Fruit fly (Drosophila melanogaster) whole organism, pupa: ENCODE results near the gene spn-A.
A peak's percentile ranks its signal among the peaks of the same experiment; 100 is the strongest.

ENCODE experiments used
- CG10348 ChIP-seq: fragments of 200-800 bp; sonication (Bioruptor generic); IDR thresholded peaks from 2 replicates; pipeline ENCODE4 v1.3.6; 2022; ENCODE audit warnings: missing biosample characterization, missing genetic modification characterization
- CG12605 ChIP-seq: fragments of 200-800 bp; sonication (Bioruptor generic); IDR thresholded peaks from 2 replicates; pipeline ENCODE4 v1.3.6; 2022; ENCODE audit warnings: missing biosample characterization, missing genetic modification characterization
- CG13204 ChIP-seq: fragments of 200-800 bp; sonication (Bioruptor generic); optimal IDR thresholded peaks from 2 replicates; lab custom pipeline; 2018; ENCODE audit warnings: missing biosample characterization, mild to moderate bottlenecking, missing genetic modification characterization, moderate library complexity
- CG14655 ChIP-seq: fragments of 200-800 bp; sonication (Bioruptor generic); optimal IDR thresholded peaks from 3 replicates; lab custom pipeline; 2017; ENCODE audit warnings: mild to moderate bottlenecking, missing biosample characterization, missing genetic modification reagents, missing genetic modification characterization
- CG15710 ChIP-seq: fragments of 200-800 bp; sonication (Bioruptor generic); optimal IDR thresholded peaks from 2 replicates; lab custom pipeline; 2018; ENCODE audit warnings: missing biosample characterization, mild to moderate bottlenecking, missing genetic modification characterization, moderate library complexity
- CG17806 ChIP-seq: fragments of 200-800 bp; sonication (Bioruptor generic); optimal IDR thresholded peaks from 2 replicates; lab custom pipeline; 2018; ENCODE audit warnings: missing biosample characterization, mild to moderate bottlenecking, missing genetic modification characterization, moderate library complexity
- CG32121 ChIP-seq: fragments of 200-800 bp; sonication (Bioruptor generic); IDR thresholded peaks from 2 replicates; pipeline ENCODE4 v1.3.6; 2022; ENCODE audit warnings: missing biosample characterization, missing genetic modification characterization
- CG34367 ChIP-seq: fragments of 200-800 bp; sonication (Bioruptor generic); optimal IDR thresholded peaks from 2 replicates; lab custom pipeline; 2018; ENCODE audit warnings: missing biosample characterization, mild to moderate bottlenecking, missing genetic modification characterization
- CG4496 ChIP-seq: fragments of 200-800 bp; sonication (Bioruptor generic); IDR thresholded peaks from 3 replicates; pipeline ENCODE4 v1.3.6; 2022; ENCODE audit warnings: missing biosample characterization, missing genetic modification characterization
- CG8159 ChIP-seq: fragments of 200-800 bp; sonication (Bioruptor generic); optimal IDR thresholded peaks from 3 replicates; lab custom pipeline; 2018; ENCODE audit warnings: missing biosample characterization, mild to moderate bottlenecking, missing genetic modification characterization, moderate library complexity
- CG8301 ChIP-seq: fragments of 200-800 bp; sonication (Bioruptor generic); optimal IDR thresholded peaks from 2 replicates; lab custom pipeline; 2018; ENCODE audit warnings: missing biosample characterization, mild to moderate bottlenecking, missing genetic modification characterization
- CG9948 ChIP-seq: fragments of 200-800 bp; sonication (Bioruptor generic); optimal IDR thresholded peaks from 2 replicates; lab custom pipeline; 2018; ENCODE audit warnings: missing biosample characterization, mild to moderate bottlenecking, missing genetic modification characterization, moderate library complexity
- D1 ChIP-seq: fragments of 200-800 bp; sonication (Bioruptor generic); optimal IDR thresholded peaks from 2 replicates; lab custom pipeline; 2018; ENCODE audit warnings: missing biosample characterization, mild to moderate bottlenecking, missing genetic modification characterization, moderate library complexity
- EcR ChIP-seq: fragments of 200-800 bp; sonication (Bioruptor generic); optimal IDR thresholded peaks from 3 replicates; lab custom pipeline; 2019; ENCODE audit warnings: missing biosample characterization, missing genetic modification characterization, mild to moderate bottlenecking, moderate library complexity, missing genetic modification reagents
- Ets98B ChIP-seq: fragments of 200-800 bp; sonication (Bioruptor generic); IDR thresholded peaks from 2 replicates; pipeline ENCODE4 v1.3.6; 2022; ENCODE audit warnings: missing biosample characterization, missing genetic modification characterization
- Pif1A ChIP-seq: fragments of 200-800 bp; sonication (Bioruptor generic); optimal IDR thresholded peaks from 3 replicates; lab custom pipeline; 2016; ENCODE audit warnings: missing biosample characterization, missing genetic modification characterization
- Pif1B ChIP-seq: fragments of 200-800 bp; sonication (Bioruptor generic); optimal IDR thresholded peaks from 3 replicates; lab custom pipeline; 2016; ENCODE audit warnings: missing biosample characterization, missing genetic modification characterization
- Snoo ChIP-seq: fragments of 200-800 bp; sonication (Bioruptor generic); optimal IDR thresholded peaks from 3 replicates; lab custom pipeline; 2017; ENCODE audit warnings: missing biosample characterization, mild to moderate bottlenecking, missing genetic modification characterization, inconsistent platforms
- fd96Ca ChIP-seq: fragments of 200-800 bp; sonication (Bioruptor generic); IDR thresholded peaks from 3 replicates; pipeline ENCODE4 v1.3.6; 2022; ENCODE audit warnings: missing biosample characterization, missing genetic modification characterization
- gl ChIP-seq: fragments of 200-800 bp; sonication (Bioruptor generic); optimal IDR thresholded peaks from 2 replicates; lab custom pipeline; 2018; ENCODE audit warnings: missing biosample characterization, mild to moderate bottlenecking, missing genetic modification characterization
- rn ChIP-seq: fragments of 200-800 bp; sonication (Bioruptor generic); IDR thresholded peaks from 2 replicates; pipeline ENCODE4 v1.3.6; 2022; ENCODE audit warnings: missing biosample characterization, missing genetic modification characterization

spn-A gene

dm6 chr3R:30083215-30083614 lies 27.4 kb upstream of the spn-A start:
- TF ChIP-seq CG32121 (GFP tag; lab: Robert Waterston, UW) (no peak), Pif1B (no peak), CG17806 (tag; lab: Kevin White, UChicago) (no peak), CG8301 (tag; lab: Kevin White, UChicago) (no peak), Pif1A (peak; percentile 13), CG9948 (tag; lab: Kevin White, UChicago) (no peak), CG12605 (GFP tag; lab: Robert Waterston, UW) (no peak), CG34367 (tag; lab: Kevin White, UChicago) (no peak), CG8159 (tag; lab: Kevin White, UChicago) (peak; percentile 23), Snoo (tag; lab: Kevin White, UChicago) (no peak), CG13204 (GFP tag; lab: Kevin White, UChicago) (no peak)

dm6 chr3R:30076088-30076487 lies 20.3 kb upstream of the spn-A start:
- peak; percentile 17 for TF ChIP-seq Pif1A
- TF ChIP-seq CG8159 (tag; lab: Kevin White, UChicago), result peak; percentile 57
- peak; percentile 52 for TF ChIP-seq Ets98B (GFP tag; lab: Robert Waterston, UW)
- TF ChIP-seq gl (tag; lab: Kevin White, UChicago), result no peak
- TF ChIP-seq CG8301 (tag; lab: Kevin White, UChicago), result peak; percentile 69
- peak; percentile 53 for TF ChIP-seq EcR (GFP tag; lab: Kevin White, UChicago)
- peak; percentile 66 for TF ChIP-seq CG15710
- TF ChIP-seq Snoo (tag; lab: Kevin White, UChicago), result peak; percentile 56
- peak; percentile 63; the same call in 1 of the 3 replicates for TF ChIP-seq CG4496 (GFP tag; lab: Robert Waterston, UW)
- peak; percentile 51 for TF ChIP-seq CG17806 (tag; lab: Kevin White, UChicago)
- peak; percentile 56 for TF ChIP-seq CG9948 (tag; lab: Kevin White, UChicago)
- peak; percentile 72 for TF ChIP-seq CG14655
- TF ChIP-seq CG12605 (GFP tag; lab: Robert Waterston, UW), result no peak
- TF ChIP-seq CG34367 (tag; lab: Kevin White, UChicago), result peak; percentile 53
- no peak for TF ChIP-seq Pif1B
- TF ChIP-seq fd96Ca (GFP tag; lab: Robert Waterston, UW), result peak; percentile 82
- no peak for TF ChIP-seq CG32121 (GFP tag; lab: Robert Waterston, UW)

dm6 chr3R:30071827-30072226 lies 16.0 kb upstream of the spn-A start:
- TF ChIP-seq CG4496 (GFP tag; lab: Robert Waterston, UW) (peak; percentile 72), fd96Ca (GFP tag; lab: Robert Waterston, UW) (peak; percentile 49; the same call in 1 of the 3 replicates), CG8159 (tag; lab: Kevin White, UChicago) (no peak), Snoo (tag; lab: Kevin White, UChicago) (no peak), CG34367 (tag; lab: Kevin White, UChicago) (no peak), CG15710 (no peak), D1 (no peak), CG17806 (tag; lab: Kevin White, UChicago) (no peak), Pif1B (peak; percentile 34), EcR (GFP tag; lab: Kevin White, UChicago) (no peak), Pif1A (no peak), CG10348 (GFP tag; lab: Robert Waterston, UW) (no peak), rn (no peak), Ets98B (GFP tag; lab: Robert Waterston, UW) (peak; percentile 44; the same call in 1 of the 2 replicates), CG32121 (GFP tag; lab: Robert Waterston, UW) (0 out of 2 replicates have a peak, but pooled peaks have one; percentile 25), CG8301 (tag; lab: Kevin White, UChicago) (peak; percentile 1), gl (tag; lab: Kevin White, UChicago) (no peak), CG14655 (peak; percentile 11), CG13204 (GFP tag; lab: Kevin White, UChicago) (no peak), CG9948 (tag; lab: Kevin White, UChicago) (no peak), CG12605 (GFP tag; lab: Robert Waterston, UW) (peak; percentile 44; the same call in 1 of the 2 replicates)

dm6 chr3R:30070198-30070597 lies 14.4 kb upstream of the spn-A start:
- TF ChIP-seq CG15710 (no peak), fd96Ca (GFP tag; lab: Robert Waterston, UW) (no peak), CG32121 (GFP tag; lab: Robert Waterston, UW) (no peak), Pif1B (no peak), CG4496 (GFP tag; lab: Robert Waterston, UW) (no peak), D1 (no peak), Pif1A (no peak), CG34367 (tag; lab: Kevin White, UChicago) (no peak), CG10348 (GFP tag; lab: Robert Waterston, UW) (no peak), rn (no peak), CG12605 (GFP tag; lab: Robert Waterston, UW) (no peak), Ets98B (GFP tag; lab: Robert Waterston, UW) (no peak), CG17806 (tag; lab: Kevin White, UChicago) (no peak), EcR (GFP tag; lab: Kevin White, UChicago) (no peak)

dm6 chr3R:30066004-30066403 lies 10.2 kb upstream of the spn-A start:
- no peak for TF ChIP-seq CG13204 (GFP tag; lab: Kevin White, UChicago)
- peak; percentile 83 for TF ChIP-seq EcR (GFP tag; lab: Kevin White, UChicago)
- TF ChIP-seq Ets98B (GFP tag; lab: Robert Waterston, UW), result no peak
- no peak for TF ChIP-seq CG32121 (GFP tag; lab: Robert Waterston, UW)

- no peak for TF ChIP-seq CG10348 (GFP tag; lab: Robert Waterston, UW)
- no peak for TF ChIP-seq Pif1B
- TF ChIP-seq CG32121 (GFP tag; lab: Robert Waterston, UW), result no peak
- no peak for TF ChIP-seq Ets98B (GFP tag; lab: Robert Waterston, UW)
- no peak for TF ChIP-seq CG8301 (tag; lab: Kevin White, UChicago)
- no peak for TF ChIP-seq CG4496 (GFP tag; lab: Robert Waterston, UW)
- no peak for TF ChIP-seq CG34367 (tag; lab: Kevin White, UChicago)
Measured at dm6 chr3R:30063704-30064103, 7.9 kb upstream of the spn-A start.
